Fruit fly (Drosophila melanogaster) whole organism, embryonic: Measurements from ENCODE around the gene CG14929.

Experiments
- BEAF-32 ChIP-seq: fragments of 200-800 bp; sonication (Bioruptor generic); optimal IDR thresholded peaks from 3 replicates; lab custom pipeline; 2017; ENCODE audit warnings: missing biosample characterization, missing genetic modification characterization, mild to moderate bottlenecking, moderate library complexity, missing genetic modification reagents
- CG10462 ChIP-seq: fragments of 200-800 bp; sonication (Bioruptor generic); optimal IDR thresholded peaks from 2 replicates; lab custom pipeline; 2016; ENCODE audit warnings: missing biosample characterization, missing genetic modification characterization
- CG10959 ChIP-seq: fragments of 200-800 bp; sonication (Bioruptor generic); IDR thresholded peaks from 2 replicates; pipeline ENCODE4 v1.3.6; 2022; ENCODE audit warnings: missing biosample characterization, missing genetic modification characterization
- CG14441 ChIP-seq: fragments of 200-800 bp; sonication (Bioruptor generic); IDR thresholded peaks from 2 replicates; pipeline ENCODE4 v1.3.6; 2022; ENCODE audit warnings: missing biosample characterization, missing genetic modification characterization
- CG15696 ChIP-seq: fragments of 200-800 bp; sonication (Bioruptor generic); optimal IDR thresholded peaks from 2 replicates; lab custom pipeline; 2019; ENCODE audit warnings: missing biosample characterization, mild to moderate bottlenecking, missing genetic modification characterization, moderate library complexity
- CG16815 ChIP-seq: fragments of 200-800 bp; sonication (Bioruptor generic); optimal IDR thresholded peaks from 3 replicates; lab custom pipeline; 2017; ENCODE audit warnings: missing biosample characterization, mild to moderate bottlenecking, missing genetic modification characterization
- CG16863 ChIP-seq: fragments of 200-800 bp; sonication (Bioruptor generic); optimal IDR thresholded peaks from 3 replicates; lab custom pipeline; 2016; ENCODE audit warnings: missing biosample characterization, missing genetic modification characterization
- CG30020 ChIP-seq: fragments of 200-800 bp; optimal IDR thresholded peaks from 2 replicates; lab custom pipeline; 2019; ENCODE audit warnings: missing biosample characterization, mild to moderate bottlenecking, missing genetic modification characterization, moderate library complexity
- CG30403 ChIP-seq: fragments of 200-800 bp; sonication (Bioruptor generic); optimal IDR thresholded peaks from 3 replicates; lab custom pipeline; 2016; ENCODE audit warnings: missing biosample characterization, missing genetic modification characterization
- CG31388 ChIP-seq: fragments of 200-800 bp; sonication (Bioruptor generic); optimal IDR thresholded peaks from 2 replicates; lab custom pipeline; 2016; ENCODE audit warnings: missing biosample characterization, missing genetic modification characterization
- CG31441 ChIP-seq: fragments of 200-800 bp; sonication (Bioruptor generic); IDR thresholded peaks from 2 replicates; pipeline ENCODE4 v1.3.6; 2022; ENCODE audit warnings: missing biosample characterization, missing genetic modification characterization
- CG4820 ChIP-seq: fragments of 200-800 bp; sonication (Bioruptor generic); optimal IDR thresholded peaks from 3 replicates; lab custom pipeline; 2016; ENCODE audit warnings: missing biosample characterization, missing genetic modification characterization
- CG5180 ChIP-seq: fragments of 200-800 bp; sonication (Bioruptor generic); optimal IDR thresholded peaks from 3 replicates; lab custom pipeline; 2017; ENCODE audit warnings: missing biosample characterization, missing genetic modification characterization, mild to moderate bottlenecking, moderate library complexity, missing genetic modification reagents
- CG6254 ChIP-seq: fragments of 200-800 bp; sonication (Bioruptor generic); optimal IDR thresholded peaks from 3 replicates; lab custom pipeline; 2017; ENCODE audit warnings: mild to moderate bottlenecking, missing biosample characterization, missing genetic modification reagents, missing genetic modification characterization
- CG7357 ChIP-seq: fragments of 200-800 bp; sonication (Bioruptor generic); IDR thresholded peaks from 3 replicates; pipeline ENCODE4 v1.3.6; 2022; ENCODE audit warnings: missing biosample characterization, missing genetic modification characterization
- CG8944 ChIP-seq: fragments of 200-800 bp; sonication (Bioruptor generic); optimal IDR thresholded peaks from 3 replicates; lab custom pipeline; 2016; ENCODE audit warnings: missing biosample characterization, missing genetic modification characterization
- CG9727 ChIP-seq: fragments of 200-800 bp; sonication (Bioruptor generic); optimal IDR thresholded peaks from 3 replicates; lab custom pipeline; 2017; ENCODE audit warnings: missing biosample characterization, mild to moderate bottlenecking, missing genetic modification characterization
- CG9797 ChIP-seq: fragments of 200-800 bp; sonication (Bioruptor generic); optimal IDR thresholded peaks from 3 replicates; lab custom pipeline; 2018; ENCODE audit warnings: missing biosample characterization, mild to moderate bottlenecking, missing genetic modification characterization
- CG9932 ChIP-seq: fragments of 200-800 bp; sonication (Bioruptor generic); IDR thresholded peaks from 2 replicates; pipeline ENCODE4 v1.3.6; 2022; ENCODE audit warnings: missing biosample characterization, missing genetic modification characterization
- CHES-1-like ChIP-seq: fragments of 200-800 bp; sonication (Bioruptor generic); optimal IDR thresholded peaks from 2 replicates; lab custom pipeline; 2016; ENCODE audit warnings: missing biosample characterization, missing genetic modification characterization
- Dp ChIP-seq: fragments of 200-800 bp; sonication (Bioruptor generic); optimal IDR thresholded peaks from 2 replicates; lab custom pipeline; 2018; ENCODE audit warnings: missing biosample characterization, mild to moderate bottlenecking, missing genetic modification characterization, moderate library complexity
- E2f2 ChIP-seq: fragments of 200-800 bp; sonication (Bioruptor generic); IDR thresholded peaks from 2 replicates; pipeline ENCODE4 v1.3.6; 2022; ENCODE audit warnings: missing biosample characterization, missing genetic modification characterization
- Ets97D ChIP-seq: fragments of 200-800 bp; sonication (Bioruptor generic); optimal IDR thresholded peaks from 3 replicates; lab custom pipeline; 2016; ENCODE audit warnings: missing biosample characterization, missing genetic modification characterization
- GATAe ChIP-seq: fragments of 200-800 bp; sonication (Bioruptor generic); conservative IDR thresholded peaks from 2 replicates; pipeline ENCODE4 v1.3.6; 2022; ENCODE audit warnings: missing biosample characterization, missing genetic modification characterization
- HHEX ChIP-seq: fragments of 200-800 bp; sonication (Bioruptor generic); optimal IDR thresholded peaks from 3 replicates; lab custom pipeline; 2017; ENCODE audit warnings: missing biosample characterization, mild to moderate bottlenecking, missing genetic modification characterization, missing genetic modification reagents
- Hey ChIP-seq: fragments of 200-800 bp; sonication (Bioruptor generic); optimal IDR thresholded peaks from 3 replicates; lab custom pipeline; 2018; ENCODE audit warnings: missing biosample characterization, mild to moderate bottlenecking, missing genetic modification characterization
- HmgZ ChIP-seq: fragments of 200-800 bp; sonication (Bioruptor generic); optimal IDR thresholded peaks from 2 replicates; lab custom pipeline; 2018; ENCODE audit warnings: missing biosample characterization, mild to moderate bottlenecking, missing genetic modification characterization
- Hr78 ChIP-seq, 2 experiments: fragments of 200-800 bp in 1 of 2; fragments of >200 bp in 1 of 2; sonication (Bioruptor generic) in 1 of 2; optimal IDR thresholded peaks; 2 replicates each; lab custom pipeline; 2017 to 2019; ENCODE audit warnings: missing biosample characterization in 2 of 2, missing genetic modification characterization in 2 of 2, mild to moderate bottlenecking in 1 of 2, moderate library complexity in 1 of 2
- Hsf ChIP-seq: fragments of 200-800 bp; sonication (Bioruptor generic); optimal IDR thresholded peaks from 3 replicates; lab custom pipeline; 2016; ENCODE audit warnings: missing biosample characterization, missing genetic modification characterization
- Med ChIP-seq: fragments of 200-800 bp; sonication (Bioruptor generic); peaks from one replicate; lab custom pipeline; 2016; ENCODE audit warnings: missing biosample characterization, missing genetic modification characterization, mild to moderate bottlenecking, inconsistent platforms, moderate library complexity
- Oli ChIP-seq: fragments of 200-800 bp; sonication (Bioruptor generic); optimal IDR thresholded peaks from 2 replicates; lab custom pipeline; 2018; ENCODE audit warnings: missing biosample characterization, mild to moderate bottlenecking, missing genetic modification characterization, moderate library complexity
- Ssrp ChIP-seq: fragments of 200-800 bp; sonication (Bioruptor generic); optimal IDR thresholded peaks from 2 replicates; lab custom pipeline; 2018; ENCODE audit warnings: missing biosample characterization, mild to moderate bottlenecking, missing genetic modification characterization, moderate library complexity
- Xbp1 ChIP-seq: fragments of 200-800 bp; sonication (Bioruptor generic); optimal IDR thresholded peaks from 3 replicates; lab custom pipeline; 2016; ENCODE audit warnings: missing biosample characterization, mild to moderate bottlenecking, missing genetic modification characterization
- chif ChIP-seq, 2 experiments: fragments of 200-800 bp; sonication (Bioruptor generic); optimal IDR thresholded peaks; 3 replicates each; lab custom pipeline; 2016; ENCODE audit warnings: missing biosample characterization in 2 of 2, missing genetic modification characterization in 2 of 2
- crp ChIP-seq, 2 experiments: fragments of 200-800 bp; sonication (Bioruptor generic); optimal IDR thresholded peaks; 2 replicates in 1 of 2; 3 replicates in 1 of 2; lab custom pipeline; 2017; ENCODE audit warnings: missing biosample characterization in 2 of 2, missing genetic modification characterization in 2 of 2, mild to moderate bottlenecking in 1 of 2, moderate library complexity in 1 of 2
- dmrt99B ChIP-seq: fragments of 200-800 bp; sonication (Bioruptor generic); optimal IDR thresholded peaks from 2 replicates; lab custom pipeline; 2018; ENCODE audit warnings: missing biosample characterization, mild to moderate bottlenecking, missing genetic modification characterization, moderate library complexity
- ems ChIP-seq: fragments of 200-800 bp; sonication (Bioruptor generic); optimal IDR thresholded peaks from 3 replicates; lab custom pipeline; 2016; ENCODE audit warnings: missing biosample characterization, missing genetic modification characterization
- gfzf ChIP-seq: fragments of 200-800 bp; sonication (Bioruptor generic); optimal IDR thresholded peaks from 2 replicates; lab custom pipeline; 2016; ENCODE audit warnings: missing biosample characterization, mild to moderate bottlenecking, missing genetic modification characterization, moderate library complexity
- grau ChIP-seq: fragments of 200-800 bp; optimal IDR thresholded peaks from 3 replicates; lab custom pipeline; 2019; ENCODE audit warnings: missing biosample characterization, mild to moderate bottlenecking, missing genetic modification characterization, moderate library complexity
- kah ChIP-seq: fragments of 200-800 bp; sonication (Bioruptor generic); optimal IDR thresholded peaks from 2 replicates; lab custom pipeline; 2018; ENCODE audit warnings: missing biosample characterization, mild to moderate bottlenecking, missing genetic modification characterization
- lilli ChIP-seq: fragments of 200-800 bp; sonication (Bioruptor generic); optimal IDR thresholded peaks from 3 replicates; lab custom pipeline; 2016; ENCODE audit warnings: missing biosample characterization, missing genetic modification characterization
- peb ChIP-seq: fragments of 200-800 bp; sonication (Bioruptor generic); IDR thresholded peaks from 2 replicates; pipeline ENCODE4 v1.3.6; 2022; ENCODE audit warnings: missing biosample characterization, missing genetic modification characterization
- pho ChIP-seq: fragments of 200-800 bp; sonication (Bioruptor generic); optimal IDR thresholded peaks from 2 replicates; lab custom pipeline; 2016; ENCODE audit warnings: missing biosample characterization, missing genetic modification characterization
- ranshi ChIP-seq: fragments of 200-800 bp; sonication (Bioruptor generic); IDR thresholded peaks from 2 replicates; pipeline ENCODE4 v1.3.6; 2022; ENCODE audit warnings: missing biosample characterization, missing genetic modification characterization
- so ChIP-seq: fragments of 200-800 bp; sonication (Bioruptor generic); IDR thresholded peaks from 3 replicates; pipeline ENCODE4 v1.3.6; 2022; ENCODE audit warnings: missing biosample characterization, missing genetic modification characterization
- tin ChIP-seq: fragments of 200-800 bp; sonication (Bioruptor generic); optimal IDR thresholded peaks from 3 replicates; lab custom pipeline; 2016; ENCODE audit warnings: missing biosample characterization, missing genetic modification characterization
- tio ChIP-seq: fragments of 200-800 bp; sonication (Bioruptor generic); optimal IDR thresholded peaks from 2 replicates; lab custom pipeline; 2017; ENCODE audit warnings: missing biosample characterization, missing genetic modification characterization, inconsistent platforms
- tll ChIP-seq, 2 experiments: fragments of 200-800 bp in 1 of 2; fragments of >200 bp in 1 of 2; sonication (Bioruptor generic) in 1 of 2; optimal IDR thresholded peaks; 2 replicates each; lab custom pipeline; 2017 to 2019; ENCODE audit warnings: missing biosample characterization in 2 of 2, missing genetic modification characterization in 2 of 2, mild to moderate bottlenecking in 1 of 2, moderate library complexity in 1 of 2
- twi ChIP-seq: fragments of 200-800 bp; optimal IDR thresholded peaks from 2 replicates; lab custom pipeline; 2019; ENCODE audit warnings: missing biosample characterization, mild to moderate bottlenecking, missing genetic modification characterization, moderate library complexity
- tx ChIP-seq: fragments of 200-800 bp; sonication (Bioruptor generic); optimal IDR thresholded peaks from 2 replicates; lab custom pipeline; 2016; ENCODE audit warnings: missing biosample characterization, missing genetic modification characterization

CG14929 gene

dm6 chr2L:11498839-11499238 lies 20.8 kb upstream of the CG14929 start, which contains the start of gene Cog8 (continued):
- TF ChIP-seq Med (GFP tag; lab: Kevin White, UChicago): peak; percentile 91
- TF ChIP-seq crp (GFP tag; optimal IDR thresholded peaks at IDR 0.05; lab: Kevin White, UChicago): peak; percentile 97
- peak; percentile 4 for TF ChIP-seq CG9797 (GFP tag; lab: Kevin White, UChicago)
- no peak for TF ChIP-seq so (GFP tag; lab: Robert Waterston, UW)
- TF ChIP-seq CG15696 (tag; lab: Kevin White, UChicago): peak; percentile 17
- peak; percentile 32 for TF ChIP-seq ems (GFP tag; lab: Kevin White, UChicago)
- peak; percentile 70 for TF ChIP-seq CG30403
- TF ChIP-seq Ssrp (tag; lab: Kevin White, UChicago): peak; percentile 48
- peak; percentile 3 for TF ChIP-seq CG16815 (GFP tag; lab: Kevin White, UChicago)
- TF ChIP-seq chif (GFP tag; optimal IDR thresholded peaks at IDR 0.05; lab: Kevin White, UChicago): peak; percentile 42 to 52
- peak; percentile 59 for TF ChIP-seq CG8944 (GFP tag; lab: Kevin White, UChicago)
- TF ChIP-seq CG31441 (GFP tag; lab: Robert Waterston, UW): 0 out of 2 replicates have a peak, but pooled peaks have one; percentile 26
- TF ChIP-seq Dp (GFP tag; lab: Kevin White, UChicago): peak; percentile 68
- TF ChIP-seq CG9727: peak; percentile 17
- TF ChIP-seq CG6254: no peak
- TF ChIP-seq HmgZ (tag; lab: Kevin White, UChicago): peak; percentile 44
- TF ChIP-seq CG14441 (GFP tag; lab: Robert Waterston, UW): 0 out of 2 replicates have a peak, but pooled peaks have one; percentile 15
- no peak for TF ChIP-seq GATAe (GFP tag; lab: Robert Waterston, UW)
- peak; percentile 15 for TF ChIP-seq CG30020 (tag; lab: Kevin White, UChicago)
- peak; percentile 33 for TF ChIP-seq tx
- TF ChIP-seq CG16863: peak; percentile 47
- peak; percentile 54 for TF ChIP-seq CHES-1-like (GFP tag; lab: Kevin White, UChicago)
- no peak for TF ChIP-seq CG10959 (GFP tag; lab: Robert Waterston, UW)
- TF ChIP-seq CG9932 (GFP tag; lab: Robert Waterston, UW): peak; percentile 48; the same call in 1 of the 2 replicates
- peak; percentile 37 for TF ChIP-seq grau (tag; lab: Kevin White, UChicago)
- peak; percentile 20 for TF ChIP-seq Oli
- no peak for TF ChIP-seq Hr78 (GFP tag; optimal IDR thresholded peaks at IDR 0.05; lab: Kevin White, UChicago)
- TF ChIP-seq Hey: no peak
- TF ChIP-seq dmrt99B (tag; lab: Kevin White, UChicago): no peak
- TF ChIP-seq CG10462 (GFP tag; lab: Kevin White, UChicago): peak; percentile 24
- TF ChIP-seq peb: no peak
- TF ChIP-seq Hsf (GFP tag; lab: Kevin White, UChicago): peak; percentile 49
- TF ChIP-seq kah (GFP tag; lab: Kevin White, UChicago): no peak
- TF ChIP-seq gfzf (GFP tag; lab: Kevin White, UChicago): peak; percentile 2
- peak; percentile 48 for TF ChIP-seq tio (GFP tag; lab: Kevin White, UChicago)
- no peak for TF ChIP-seq HHEX
- TF ChIP-seq CG4820 (GFP tag; lab: Kevin White, UChicago): peak; percentile 25
- TF ChIP-seq CG31388 (GFP tag; lab: Kevin White, UChicago): no peak
- peak; percentile 49 for TF ChIP-seq twi
- TF ChIP-seq CG7357 (GFP tag; lab: Robert Waterston, UW): no peak; the same call in 2 of the 3 replicates
- TF ChIP-seq BEAF-32: peak; percentile 38
- peak; percentile 58 for TF ChIP-seq pho (GFP tag; lab: Kevin White, UChicago)
- TF ChIP-seq tin (GFP tag; lab: Kevin White, UChicago): peak; percentile 40
- TF ChIP-seq lilli (GFP tag; lab: Kevin White, UChicago): peak; percentile 74
- TF ChIP-seq CG5180 (GFP tag; lab: Kevin White, UChicago): no peak
- peak; percentile 69 for TF ChIP-seq E2f2 (GFP tag; lab: Robert Waterston, UW)
- peak; percentile 73 for TF ChIP-seq Xbp1 (GFP tag; lab: Kevin White, UChicago)
- peak in 1 of 2 experiments; percentile 51 for TF ChIP-seq tll (GFP tag; optimal IDR thresholded peaks at IDR 0.05; lab: Kevin White, UChicago)
- peak; percentile 61 for TF ChIP-seq Ets97D (GFP tag; lab: Kevin White, UChicago)
- no peak; the same call in 1 of the 2 replicates for TF ChIP-seq ranshi (GFP tag; lab: Robert Waterston, UW)
